Fruit fly (Drosophila melanogaster) whole organism, embryonic: Measurements from ENCODE around the gene CG31776.

Source experiments
- Abd-B ChIP-seq: fragments of 200-800 bp; sonication (Bioruptor generic); optimal IDR thresholded peaks from 2 replicates; lab custom pipeline; 2018; ENCODE audit warnings: missing biosample characterization, mild to moderate bottlenecking, missing genetic modification characterization, moderate library complexity
- Asciz ChIP-seq: fragments of 200-800 bp; sonication (Bioruptor generic); optimal IDR thresholded peaks from 2 replicates; lab custom pipeline; 2017; ENCODE audit warnings: missing biosample characterization, mild to moderate bottlenecking, missing genetic modification characterization, missing genetic modification reagents
- B-H1 ChIP-seq: fragments of 200-800 bp; sonication (Bioruptor generic); IDR thresholded peaks from 3 replicates; pipeline ENCODE4 v1.3.6; 2022; ENCODE audit warnings: missing biosample characterization, missing genetic modification characterization
- CG1233 ChIP-seq: fragments of 200-800 bp; sonication (Bioruptor generic); optimal IDR thresholded peaks from 4 replicates; lab custom pipeline; 2018; ENCODE audit warnings: missing biosample characterization, mild to moderate bottlenecking, missing genetic modification characterization
- CG15514 ChIP-seq: fragments of 200-800 bp; sonication (Bioruptor generic); optimal IDR thresholded peaks from 3 replicates; lab custom pipeline; 2017; ENCODE audit warnings: missing biosample characterization, missing genetic modification characterization, mild to moderate bottlenecking, moderate library complexity, missing genetic modification reagents
- CG2712 ChIP-seq: fragments of 200-800 bp; optimal IDR thresholded peaks from 3 replicates; lab custom pipeline; 2019; ENCODE audit warnings: missing biosample characterization, mild to moderate bottlenecking, missing genetic modification characterization, moderate library complexity
- CG30403 ChIP-seq: fragments of 200-800 bp; sonication (Bioruptor generic); optimal IDR thresholded peaks from 3 replicates; lab custom pipeline; 2016; ENCODE audit warnings: missing biosample characterization, missing genetic modification characterization
- CG31441 ChIP-seq: fragments of 200-800 bp; sonication (Bioruptor generic); IDR thresholded peaks from 2 replicates; pipeline ENCODE4 v1.3.6; 2022; ENCODE audit warnings: missing biosample characterization, missing genetic modification characterization
- CG32767 ChIP-seq: fragments of 200-800 bp; sonication (Bioruptor generic); IDR thresholded peaks from 2 replicates; pipeline ENCODE4 v1.3.6; 2022; ENCODE audit warnings: missing biosample characterization, missing genetic modification characterization
- CG5180 ChIP-seq: fragments of 200-800 bp; sonication (Bioruptor generic); optimal IDR thresholded peaks from 3 replicates; lab custom pipeline; 2017; ENCODE audit warnings: missing biosample characterization, missing genetic modification characterization, mild to moderate bottlenecking, moderate library complexity, missing genetic modification reagents
- CG6175 ChIP-seq: fragments of 200-800 bp; sonication (Bioruptor generic); IDR thresholded peaks from 3 replicates; pipeline ENCODE4 v1.3.6; 2022; ENCODE audit warnings: missing biosample characterization, missing genetic modification characterization
- CG6791 ChIP-seq: fragments of 200-800 bp; sonication (Bioruptor generic); IDR thresholded peaks from 3 replicates; pipeline ENCODE4 v1.3.6; 2022; ENCODE audit warnings: missing biosample characterization, missing genetic modification characterization; ENCODE audit not compliant: partially characterized antibody
- CG8359 ChIP-seq: fragments of 200-800 bp; sonication (Bioruptor generic); optimal IDR thresholded peaks from 2 replicates; lab custom pipeline; 2017; ENCODE audit warnings: missing biosample characterization, mild to moderate bottlenecking, missing genetic modification characterization, borderline replicate concordance
- CG8944 ChIP-seq: fragments of 200-800 bp; sonication (Bioruptor generic); optimal IDR thresholded peaks from 3 replicates; lab custom pipeline; 2016; ENCODE audit warnings: missing biosample characterization, missing genetic modification characterization
- CG9817 ChIP-seq: fragments of 200-800 bp; sonication (Bioruptor generic); optimal IDR thresholded peaks from 2 replicates; lab custom pipeline; 2018; ENCODE audit warnings: missing biosample characterization, mild to moderate bottlenecking, missing genetic modification characterization, moderate library complexity
- CG9932 ChIP-seq: fragments of 200-800 bp; sonication (Bioruptor generic); IDR thresholded peaks from 2 replicates; pipeline ENCODE4 v1.3.6; 2022; ENCODE audit warnings: missing biosample characterization, missing genetic modification characterization
- Chrac-16 ChIP-seq: fragments of 200-800 bp; sonication (Bioruptor generic); optimal IDR thresholded peaks from 3 replicates; lab custom pipeline; 2016; ENCODE audit warnings: missing biosample characterization, missing genetic modification characterization
- Dip3 ChIP-seq: fragments of 200-800 bp; sonication (Bioruptor generic); optimal IDR thresholded peaks from 3 replicates; lab custom pipeline; 2016; ENCODE audit warnings: missing biosample characterization, missing genetic modification characterization
- E2f1 ChIP-seq: fragments of 200-800 bp; sonication (Bioruptor generic); IDR thresholded peaks from 2 replicates; pipeline ENCODE4 v1.3.6; 2022; ENCODE audit warnings: missing biosample characterization, missing genetic modification characterization
- Gsc ChIP-seq: fragments of 200-800 bp; sonication (Bioruptor generic); IDR thresholded peaks from 2 replicates; pipeline ENCODE4 v1.3.6; 2022; ENCODE audit warnings: missing biosample characterization, missing genetic modification characterization
- HLHmδ ChIP-seq: fragments of 200-800 bp; sonication (Bioruptor generic); optimal IDR thresholded peaks from 2 replicates; lab custom pipeline; 2018; ENCODE audit warnings: missing biosample characterization, mild to moderate bottlenecking, missing genetic modification characterization, moderate library complexity
- HmgZ ChIP-seq: fragments of 200-800 bp; sonication (Bioruptor generic); optimal IDR thresholded peaks from 2 replicates; lab custom pipeline; 2018; ENCODE audit warnings: missing biosample characterization, mild to moderate bottlenecking, missing genetic modification characterization
- Max ChIP-seq: fragments of 200-800 bp; sonication (Bioruptor generic); optimal IDR thresholded peaks from 2 replicates; lab custom pipeline; 2016; ENCODE audit warnings: missing biosample characterization, mild to moderate bottlenecking, missing genetic modification characterization
- NFAT ChIP-seq: fragments of 200-800 bp; sonication (Bioruptor generic); IDR thresholded peaks from 2 replicates; pipeline ENCODE4 v1.3.6; 2022; ENCODE audit warnings: missing biosample characterization, missing genetic modification characterization
- Nf-YC ChIP-seq: fragments of 200-800 bp; optimal IDR thresholded peaks from 3 replicates; lab custom pipeline; 2019; ENCODE audit warnings: missing biosample characterization, mild to moderate bottlenecking, missing genetic modification characterization, moderate library complexity
- NfI ChIP-seq: fragments of 200-800 bp; sonication (Bioruptor generic); optimal IDR thresholded peaks from 3 replicates; lab custom pipeline; 2018; ENCODE audit warnings: missing biosample characterization, mild to moderate bottlenecking, missing genetic modification characterization, moderate library complexity
- Pdp1 ChIP-seq, 2 experiments: fragments of 200-800 bp; sonication (Bioruptor generic); optimal IDR thresholded peaks; 3 replicates each; lab custom pipeline; 2016; ENCODE audit warnings: missing biosample characterization in 2 of 2, missing genetic modification characterization in 2 of 2, mild to moderate bottlenecking in 1 of 2, moderate library complexity in 1 of 2
- bowl ChIP-seq: fragments of 200-800 bp; sonication (Bioruptor generic); IDR thresholded peaks from 2 replicates; pipeline ENCODE4 v1.3.6; 2022; ENCODE audit warnings: missing biosample characterization, missing genetic modification characterization
- chm ChIP-seq: fragments of 200-800 bp; sonication (Bioruptor generic); IDR thresholded peaks from 2 replicates; pipeline ENCODE4 v1.3.6; 2022; ENCODE audit warnings: missing biosample characterization, missing genetic modification characterization
- ci ChIP-seq: fragments of 200-800 bp; sonication (Bioruptor generic); IDR thresholded peaks from 3 replicates; pipeline ENCODE4 v1.3.6; 2022; ENCODE audit warnings: missing biosample characterization, missing genetic modification characterization
- crc ChIP-seq: fragments of 200-800 bp; sonication (Bioruptor generic); optimal IDR thresholded peaks from 2 replicates; lab custom pipeline; 2016; ENCODE audit warnings: missing biosample characterization, missing genetic modification characterization
- cwo ChIP-seq: fragments of 200-800 bp; sonication (Bioruptor generic); optimal IDR thresholded peaks from 3 replicates; lab custom pipeline; 2017; ENCODE audit warnings: missing biosample characterization, missing genetic modification characterization, mild to moderate bottlenecking, moderate library complexity, missing genetic modification reagents
- en ChIP-seq: fragments of 200-800 bp; sonication (Bioruptor generic); optimal IDR thresholded peaks from 2 replicates; lab custom pipeline; 2016; ENCODE audit warnings: missing biosample characterization, missing genetic modification characterization
- esg ChIP-seq: fragments of 200-800 bp; sonication (Bioruptor generic); conservative IDR thresholded peaks from 2 replicates; pipeline ENCODE4 v1.3.6; 2022; ENCODE audit warnings: missing biosample characterization, missing genetic modification characterization
- lola ChIP-seq, 3 experiments: fragments of >200 bp in 2 of 3; fragments of 200-800 bp in 1 of 3; sonication (Bioruptor generic) in 1 of 3; optimal IDR thresholded peaks; 2 replicates each; lab custom pipeline; 2017 to 2019; ENCODE audit warnings: missing biosample characterization in 3 of 3, missing genetic modification characterization in 3 of 3, mild to moderate bottlenecking in 1 of 3, moderate library complexity in 1 of 3
- mam ChIP-seq: fragments of 200-800 bp; sonication (Bioruptor generic); optimal IDR thresholded peaks from 3 replicates; lab custom pipeline; 2016; ENCODE audit warnings: missing biosample characterization, missing genetic modification characterization
- nau ChIP-seq: fragments of 200-800 bp; sonication (Bioruptor generic); optimal IDR thresholded peaks from 3 replicates; lab custom pipeline; 2017; ENCODE audit warnings: missing biosample characterization, mild to moderate bottlenecking, missing genetic modification characterization, missing genetic modification reagents
- nerfin-2 ChIP-seq: fragments of 200-800 bp; sonication (Bioruptor generic); IDR thresholded peaks from 2 replicates; pipeline ENCODE4 v1.3.6; 2022; ENCODE audit warnings: missing biosample characterization, missing genetic modification characterization; ENCODE audit not compliant: partially characterized antibody
- nom ChIP-seq: fragments of 200-800 bp; sonication (Bioruptor generic); optimal IDR thresholded peaks from 2 replicates; lab custom pipeline; 2017; ENCODE audit warnings: missing biosample characterization, missing genetic modification characterization, mild to moderate bottlenecking, moderate library complexity, missing genetic modification reagents
- phol ChIP-seq: fragments of 200-800 bp; sonication (Bioruptor generic); optimal IDR thresholded peaks from 3 replicates; lab custom pipeline; 2018; ENCODE audit warnings: missing biosample characterization, mild to moderate bottlenecking, missing genetic modification characterization, moderate library complexity
- salm ChIP-seq: fragments of 200-800 bp; sonication (Bioruptor generic); optimal IDR thresholded peaks from 2 replicates; lab custom pipeline; 2018; ENCODE audit warnings: missing biosample characterization, mild to moderate bottlenecking, missing genetic modification characterization
- sd ChIP-seq: fragments of 200-800 bp; sonication (Bioruptor generic); optimal IDR thresholded peaks from 3 replicates; lab custom pipeline; 2018; ENCODE audit warnings: missing biosample characterization, mild to moderate bottlenecking, missing genetic modification characterization, moderate library complexity
- seq ChIP-seq: fragments of 200-800 bp; sonication (Bioruptor generic); IDR thresholded peaks from 2 replicates; pipeline ENCODE4 v1.3.6; 2022; ENCODE audit warnings: missing biosample characterization, missing genetic modification characterization
- slou ChIP-seq: fragments of 200-800 bp; sonication (Bioruptor generic); optimal IDR thresholded peaks from 3 replicates; lab custom pipeline; 2016; ENCODE audit warnings: missing biosample characterization, missing genetic modification characterization
- sr ChIP-seq: fragments of 200-800 bp; sonication (Bioruptor generic); IDR thresholded peaks from 3 replicates; pipeline ENCODE4 v1.3.6; 2022; ENCODE audit warnings: missing biosample characterization, missing genetic modification characterization
- ssp ChIP-seq: fragments of 200-800 bp; sonication (Bioruptor generic); IDR thresholded peaks from 2 replicates; pipeline ENCODE4 v1.3.6; 2022; ENCODE audit warnings: missing biosample characterization, missing genetic modification characterization
- sug ChIP-seq: fragments of 200-800 bp; optimal IDR thresholded peaks from 2 replicates; lab custom pipeline; 2019; ENCODE audit warnings: missing biosample characterization, mild to moderate bottlenecking, missing genetic modification characterization, moderate library complexity
- toy ChIP-seq: fragments of 200-800 bp; sonication (Bioruptor generic); IDR thresholded peaks from 2 replicates; pipeline ENCODE4 v1.3.6; 2022; ENCODE audit warnings: missing biosample characterization, missing genetic modification characterization
- trem ChIP-seq: fragments of 200-800 bp; optimal IDR thresholded peaks from 3 replicates; lab custom pipeline; 2019; ENCODE audit warnings: missing biosample characterization, mild to moderate bottlenecking, missing genetic modification characterization, moderate library complexity
- trh ChIP-seq: fragments of 200-800 bp; sonication (Bioruptor generic); optimal IDR thresholded peaks from 2 replicates; lab custom pipeline; 2016; ENCODE audit warnings: missing biosample characterization, missing genetic modification characterization

Gene CG31776

DNA sequence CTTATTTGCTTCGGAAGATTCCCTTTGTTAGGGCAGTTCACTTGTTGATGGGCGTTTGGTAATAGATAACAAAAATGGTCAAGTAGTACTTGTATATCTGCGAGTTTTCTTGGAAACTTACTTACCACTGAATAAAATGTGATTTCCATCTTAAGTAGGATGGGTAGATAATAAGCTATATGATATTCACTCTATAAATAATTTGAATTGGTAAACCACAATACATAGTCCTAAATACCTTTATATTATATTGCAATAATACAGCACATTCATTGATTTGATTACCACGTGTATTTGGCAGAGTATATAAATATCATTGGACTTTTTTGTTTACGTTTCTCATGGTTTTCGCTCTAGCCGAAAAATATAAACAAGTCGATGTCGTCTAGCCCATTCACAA is 6.0 kb downstream of the CG31776 start (continued):
- 0 out of 2 replicates have a peak, but pooled peaks have one; percentile 25 for TF ChIP-seq ssp (GFP tag; lab: Robert Waterston, UW)
- TF ChIP-seq nom: no peak
- peak; percentile 82 for TF ChIP-seq CG30403 (GFP tag; lab: Kevin White, UChicago)
- TF ChIP-seq Gsc (GFP tag; lab: Robert Waterston, UW): no peak
- no peak for TF ChIP-seq chm (GFP tag; lab: Robert Waterston, UW)
- TF ChIP-seq CG31441 (GFP tag; lab: Robert Waterston, UW): peak; percentile 61
- peak; percentile 73 for TF ChIP-seq CG1233 (GFP tag; lab: Kevin White, UChicago)
- TF ChIP-seq Max (GFP tag; lab: Kevin White, UChicago): peak; percentile 29
- TF ChIP-seq salm (tag; lab: Kevin White, UChicago): peak; percentile 24
- peak in 1 of 3 experiments; percentile 7 for TF ChIP-seq lola (GFP tag; optimal IDR thresholded peaks at IDR 0.05; lab: Kevin White, UChicago)
- 0 out of 2 replicates have a peak, but pooled peaks have one; percentile 54 for TF ChIP-seq E2f1 (GFP tag; lab: Robert Waterston, UW)
- TF ChIP-seq CG6791 (GFP tag; lab: Robert Waterston, UW): no peak
- TF ChIP-seq NfI (GFP tag; lab: Kevin White, UChicago): peak; percentile 74
- peak; percentile 41 for TF ChIP-seq seq (GFP tag; lab: Robert Waterston, UW)
- TF ChIP-seq nau (GFP tag; lab: Kevin White, UChicago): peak; percentile 50
- TF ChIP-seq toy (GFP tag; lab: Robert Waterston, UW): no peak
- TF ChIP-seq CG32767 (GFP tag; lab: Robert Waterston, UW): peak; percentile 46; the same call in 1 of the 2 replicates
- TF ChIP-seq CG8359 (GFP tag; lab: Kevin White, UChicago): no peak
- TF ChIP-seq CG9817 (tag; lab: Kevin White, UChicago): peak; percentile 72
- peak; percentile 59 for TF ChIP-seq esg (GFP tag; lab: Robert Waterston, UW)
- TF ChIP-seq nerfin-2 (GFP tag; lab: Robert Waterston, UW): no peak
- no peak for TF ChIP-seq bowl (GFP tag; lab: Robert Waterston, UW)
- peak; percentile 57 for TF ChIP-seq Abd-B (GFP tag; lab: Kevin White, UChicago)
- peak; percentile 60 for TF ChIP-seq phol (tag; lab: Kevin White, UChicago)
- TF ChIP-seq CG5180 (GFP tag; lab: Kevin White, UChicago): peak; percentile 47
- TF ChIP-seq Dip3: peak; percentile 48
- TF ChIP-seq HLHmδ (GFP tag; lab: Kevin White, UChicago): no peak
- TF ChIP-seq crc (GFP tag; lab: Kevin White, UChicago): no peak
- peak; percentile 33 for TF ChIP-seq Nf-YC (tag; lab: Kevin White, UChicago)
- peak; percentile 70 for TF ChIP-seq cwo (GFP tag; lab: Kevin White, UChicago)
- peak; percentile 34; the same call in 2 of the 3 replicates for TF ChIP-seq B-H1 (GFP tag; lab: Robert Waterston, UW)
- TF ChIP-seq HmgZ (tag; lab: Kevin White, UChicago): peak; percentile 67
- peak; percentile 40 for TF ChIP-seq Chrac-16
- 0 out of 2 replicates have a peak, but pooled peaks have one; percentile 40 for TF ChIP-seq NFAT (GFP tag; lab: Robert Waterston, UW)
- peak; percentile 18 for TF ChIP-seq sd (tag; lab: Kevin White, UChicago)
- no peak for TF ChIP-seq CG6175 (GFP tag; lab: Robert Waterston, UW)
- TF ChIP-seq trem: no peak
- no peak for TF ChIP-seq CG8944 (GFP tag; lab: Kevin White, UChicago)
- no peak for TF ChIP-seq trh (GFP tag; lab: Kevin White, UChicago)
- peak; percentile 43 to 52 for TF ChIP-seq Pdp1 (GFP tag; optimal IDR thresholded peaks at IDR 0.05; lab: Kevin White, UChicago)
- TF ChIP-seq Asciz (GFP tag; lab: Kevin White, UChicago): peak; percentile 57
- no peak for TF ChIP-seq CG15514 (GFP tag; lab: Kevin White, UChicago)
- peak; percentile 65 for TF ChIP-seq CG9932
- TF ChIP-seq ci (GFP tag; lab: Robert Waterston, UW): peak; percentile 40
- no peak for TF ChIP-seq sr (GFP tag; lab: Robert Waterston, UW)
- peak; percentile 49 for TF ChIP-seq sug
- TF ChIP-seq en: peak; percentile 18
- TF ChIP-seq slou (GFP tag; lab: Kevin White, UChicago): peak; percentile 50
- TF ChIP-seq mam (GFP tag; lab: Kevin White, UChicago): peak; percentile 53
- peak; percentile 66 for TF ChIP-seq CG2712
